Worm (Caenorhabditis elegans): Measurements from ENCODE around the gene arrd-10.

ce11 chrII:12966274-12966673 is 26.4 kb downstream of the arrd-10 start:
- TF ChIP-seq flt-1 (GFP tag; IDR thresholded peaks at IDR 0.05) (no peak), ref-1 (GFP tag; conservative IDR thresholded peaks at IDR 0.05) (no peak), ztf-29 (GFP tag; IDR thresholded peaks at IDR 0.05) (no peak), klf-2 (GFP tag; conservative IDR thresholded peaks at IDR 0.05) (no peak), med-1 (GFP tag; optimal IDR thresholded peaks at IDR 0.05; ENCODE audit: insufficient read depth) (no peak), T22C8.4 (GFP tag; IDR thresholded peaks at IDR 0.05) (no peak)

Measured in whole organism, midembryonic.